Fruit fly (Drosophila melanogaster) whole organism, adult: ENCODE data around the gene pont.

Source experiments
- CG11617 ChIP-seq: fragments of 200-800 bp; sonication (Bioruptor generic); optimal IDR thresholded peaks from 2 replicates; lab custom pipeline; 2017; ENCODE audit warnings: mild to moderate bottlenecking, missing biosample characterization, missing genetic modification reagents, missing genetic modification characterization
- CG12768 ChIP-seq: fragments of 200-800 bp; sonication (Bioruptor generic); optimal IDR thresholded peaks from 2 replicates; lab custom pipeline; 2017; ENCODE audit warnings: missing biosample characterization, missing genetic modification characterization, mild to moderate bottlenecking, moderate library complexity, missing genetic modification reagents
- CG14711 ChIP-seq: fragments of 200-800 bp; sonication (Bioruptor generic); optimal IDR thresholded peaks from 2 replicates; lab custom pipeline; 2018; ENCODE audit warnings: missing biosample characterization, mild to moderate bottlenecking, missing genetic modification characterization, moderate library complexity
- CG1620 ChIP-seq: fragments of 200-800 bp; sonication (Bioruptor generic); optimal IDR thresholded peaks from 2 replicates; lab custom pipeline; 2016; ENCODE audit warnings: missing biosample characterization, missing genetic modification characterization
- CG33017 ChIP-seq: fragments of 200-800 bp; sonication (Bioruptor generic); optimal IDR thresholded peaks from 2 replicates; lab custom pipeline; 2018; ENCODE audit warnings: missing biosample characterization, mild to moderate bottlenecking, missing genetic modification characterization, moderate library complexity
- CG5204 ChIP-seq: fragments of 200-800 bp; sonication (Bioruptor generic); optimal IDR thresholded peaks from 2 replicates; lab custom pipeline; 2016; ENCODE audit warnings: missing biosample characterization, missing genetic modification characterization
- CG7045 ChIP-seq: fragments of 200-800 bp; sonication (Bioruptor generic); optimal IDR thresholded peaks from 2 replicates; lab custom pipeline; 2017; ENCODE audit warnings: missing biosample characterization, mild to moderate bottlenecking, missing genetic modification characterization
- CG7101 ChIP-seq: fragments of 200-800 bp; sonication (Bioruptor generic); optimal IDR thresholded peaks from 2 replicates; lab custom pipeline; 2018; ENCODE audit warnings: missing biosample characterization, mild to moderate bottlenecking, missing genetic modification characterization, moderate library complexity
- Clk ChIP-seq: fragments of 200-800 bp; sonication (Bioruptor generic); optimal IDR thresholded peaks from 2 replicates; lab custom pipeline; 2017; ENCODE audit warnings: missing biosample characterization, missing genetic modification characterization
- Crg-1 ChIP-seq: fragments of 200-800 bp; sonication (Bioruptor generic); optimal IDR thresholded peaks from 2 replicates; lab custom pipeline; 2016; ENCODE audit warnings: missing biosample characterization, missing genetic modification characterization
- Hr96 ChIP-seq: fragments of 200-800 bp; sonication (Bioruptor generic); optimal IDR thresholded peaks from 2 replicates; lab custom pipeline; 2016; ENCODE audit warnings: missing biosample characterization, missing genetic modification characterization
- Mnt ChIP-seq: fragments of 200-800 bp; sonication (Bioruptor generic); optimal IDR thresholded peaks from 2 replicates; lab custom pipeline; 2016; ENCODE audit warnings: missing biosample characterization, mild to moderate bottlenecking, missing genetic modification characterization
- bab1 ChIP-seq: fragments of 200-800 bp; sonication (Bioruptor generic); optimal IDR thresholded peaks from 3 replicates; lab custom pipeline; 2019; ENCODE audit warnings: missing biosample characterization, mild to moderate bottlenecking, missing genetic modification characterization, moderate library complexity
- cic ChIP-seq: fragments of 200-800 bp; sonication (Bioruptor generic); optimal IDR thresholded peaks from 2 replicates; lab custom pipeline; 2017; ENCODE audit warnings: missing biosample characterization, mild to moderate bottlenecking, missing genetic modification characterization, moderate library complexity
- cnc ChIP-seq, 2 experiments: fragments of >200 bp; optimal IDR thresholded peaks; 2 replicates each; lab custom pipeline; 2017
- kay ChIP-seq: fragments of 200-800 bp; sonication (Bioruptor generic); peaks from one replicate; lab custom pipeline; 2016; ENCODE audit warnings: missing biosample characterization, missing genetic modification characterization, borderline replicate concordance
- ovo ChIP-seq: fragments of 200-800 bp; sonication (Bioruptor generic); optimal IDR thresholded peaks from 2 replicates; lab custom pipeline; 2016; ENCODE audit warnings: missing biosample characterization, missing genetic modification characterization
- pad ChIP-seq: fragments of 200-800 bp; sonication (Bioruptor generic); optimal IDR thresholded peaks from 3 replicates; lab custom pipeline; 2017; ENCODE audit warnings: missing biosample characterization, missing genetic modification characterization, mild to moderate bottlenecking, moderate library complexity, missing genetic modification reagents
- tj ChIP-seq: fragments of 200-800 bp; sonication (Bioruptor generic); optimal IDR thresholded peaks from 3 replicates; lab custom pipeline; 2017; ENCODE audit warnings: missing biosample characterization, mild to moderate bottlenecking, missing genetic modification characterization, moderate library complexity
- toe ChIP-seq: fragments of 200-800 bp; sonication (Bioruptor generic); optimal IDR thresholded peaks from 2 replicates; lab custom pipeline; 2016; ENCODE audit warnings: missing biosample characterization, missing genetic modification characterization

The pont gene

dm6 chr3R:10266624-10267492 lies 4.9 kb downstream of the pont start:
- TF ChIP-seq CG7045 (GFP tag; lab: Kevin White, UChicago) (peak; percentile 21), ovo (GFP tag; lab: Kevin White, UChicago) (no peak), toe (no peak), cic (GFP tag; lab: Kevin White, UChicago) (no peak), bab1 (GFP tag; lab: Kevin White, UChicago) (no peak), Mnt (GFP tag; lab: Kevin White, UChicago) (no peak), tj (GFP tag; lab: Kevin White, UChicago) (peak; percentile 55), CG7101 (no peak), cnc (optimal IDR thresholded peaks at IDR 0.05; lab: Kevin White, UChicago) (no peak), CG11617 (no peak), pad (GFP tag; lab: Kevin White, UChicago) (no peak), Crg-1 (GFP tag; lab: Kevin White, UChicago) (no peak), CG12768 (GFP tag; lab: Kevin White, UChicago) (no peak), CG1620 (GFP tag; lab: Kevin White, UChicago) (no peak), CG5204 (GFP tag; lab: Kevin White, UChicago) (no peak), Clk (GFP tag; lab: Kevin White, UChicago) (no peak)

dm6 chr3R:10268101-10268864 lies 6.4 kb downstream of the pont start:
- TF ChIP-seq bab1 (GFP tag; lab: Kevin White, UChicago) (peak; percentile 94), Clk (GFP tag; lab: Kevin White, UChicago) (peak; percentile 70), cnc (optimal IDR thresholded peaks at IDR 0.05; lab: Kevin White, UChicago) (no peak), CG14711 (tag; lab: Kevin White, UChicago) (peak; percentile 82), Hr96 (GFP tag; lab: Kevin White, UChicago) (peak; percentile 83), ovo (GFP tag; lab: Kevin White, UChicago) (peak; percentile 66), CG33017 (peak; percentile 89), tj (GFP tag; lab: Kevin White, UChicago) (peak; percentile 64), Crg-1 (GFP tag; lab: Kevin White, UChicago) (peak; percentile 72), Mnt (GFP tag; lab: Kevin White, UChicago) (peak; percentile 41), kay (GFP tag; lab: Kevin White, UChicago) (peak; percentile 59), cic (GFP tag; lab: Kevin White, UChicago) (peak; percentile 37), CG12768 (GFP tag; lab: Kevin White, UChicago) (peak; percentile 90), CG11617 (peak; percentile 96), toe (peak; percentile 83), CG7045 (GFP tag; lab: Kevin White, UChicago) (peak; percentile 83), CG7101 (peak; percentile 91), CG5204 (GFP tag; lab: Kevin White, UChicago) (peak; percentile 86), pad (GFP tag; lab: Kevin White, UChicago) (peak; percentile 69), CG1620 (GFP tag; lab: Kevin White, UChicago) (peak; percentile 80)

DNA sequence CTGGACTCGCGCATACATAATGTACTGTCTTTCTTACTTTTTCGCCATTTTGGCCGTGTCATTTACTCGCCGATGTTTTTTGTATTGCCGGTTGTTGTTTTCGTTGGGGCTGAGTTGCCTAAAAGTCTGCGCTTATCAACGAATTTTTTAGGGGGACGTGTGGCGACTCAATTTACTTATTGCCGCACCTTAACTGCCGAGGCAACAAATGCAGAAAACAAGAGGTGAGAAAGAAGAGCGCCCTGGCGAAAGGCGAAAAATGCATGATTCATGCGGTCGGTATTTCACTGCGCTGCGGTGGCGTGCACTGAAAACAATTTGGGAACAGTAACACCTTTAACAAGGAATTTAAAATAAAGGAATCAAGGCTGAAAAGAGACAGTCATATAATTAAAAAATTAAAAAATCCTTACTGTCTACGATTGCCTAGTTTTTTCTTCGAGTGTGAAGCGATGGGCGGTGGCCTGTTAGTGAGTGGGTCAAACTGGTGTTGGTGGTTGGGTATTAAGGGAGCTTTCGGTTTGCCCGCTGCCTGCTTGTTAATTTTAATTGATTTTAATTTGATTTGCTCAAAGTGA lies 7.0 kb downstream of the pont start:
- TF ChIP-seq pad (GFP tag; lab: Kevin White, UChicago) (no peak), CG5204 (GFP tag; lab: Kevin White, UChicago) (peak; percentile 44), kay (GFP tag; lab: Kevin White, UChicago) (peak; percentile 68), CG1620 (GFP tag; lab: Kevin White, UChicago) (no peak), CG11617 (no peak), CG7101 (peak; percentile 77), Clk (GFP tag; lab: Kevin White, UChicago) (peak; percentile 62), Mnt (GFP tag; lab: Kevin White, UChicago) (peak; percentile 13), ovo (GFP tag; lab: Kevin White, UChicago) (no peak), CG33017 (peak; percentile 6), tj (GFP tag; lab: Kevin White, UChicago) (peak; percentile 5), Crg-1 (GFP tag; lab: Kevin White, UChicago) (no peak), CG14711 (tag; lab: Kevin White, UChicago) (peak; percentile 72), toe (peak; percentile 35), CG7045 (GFP tag; lab: Kevin White, UChicago) (peak; percentile 46), CG12768 (GFP tag; lab: Kevin White, UChicago) (peak; percentile 55), Hr96 (GFP tag; lab: Kevin White, UChicago) (peak; percentile 44), cic (GFP tag; lab: Kevin White, UChicago) (no peak), cnc (optimal IDR thresholded peaks at IDR 0.05; lab: Kevin White, UChicago) (no peak), bab1 (GFP tag; lab: Kevin White, UChicago) (peak; percentile 37)

dm6 chr3R:10269921-10270431 lies 8.1 kb downstream of the pont start:
- no peak for TF ChIP-seq Mnt (GFP tag; lab: Kevin White, UChicago)
- no peak for TF ChIP-seq CG33017
- no peak for TF ChIP-seq CG1620 (GFP tag; lab: Kevin White, UChicago)
- TF ChIP-seq CG14711 (tag; lab: Kevin White, UChicago) = no peak
- TF ChIP-seq kay (GFP tag; lab: Kevin White, UChicago) = no peak
- TF ChIP-seq pad (GFP tag; lab: Kevin White, UChicago) = no peak
- no peak for TF ChIP-seq bab1 (GFP tag; lab: Kevin White, UChicago)
- no peak for TF ChIP-seq Crg-1 (GFP tag; lab: Kevin White, UChicago)
- TF ChIP-seq CG11617 = no peak
- TF ChIP-seq cic (GFP tag; lab: Kevin White, UChicago) = no peak
- no peak for TF ChIP-seq cnc (optimal IDR thresholded peaks at IDR 0.05; lab: Kevin White, UChicago)
- TF ChIP-seq CG7101 = no peak
- TF ChIP-seq Clk (GFP tag; lab: Kevin White, UChicago) = no peak
